Worm (Caenorhabditis elegans): Measurements from ENCODE around the gene fbxa-102.

DNA sequence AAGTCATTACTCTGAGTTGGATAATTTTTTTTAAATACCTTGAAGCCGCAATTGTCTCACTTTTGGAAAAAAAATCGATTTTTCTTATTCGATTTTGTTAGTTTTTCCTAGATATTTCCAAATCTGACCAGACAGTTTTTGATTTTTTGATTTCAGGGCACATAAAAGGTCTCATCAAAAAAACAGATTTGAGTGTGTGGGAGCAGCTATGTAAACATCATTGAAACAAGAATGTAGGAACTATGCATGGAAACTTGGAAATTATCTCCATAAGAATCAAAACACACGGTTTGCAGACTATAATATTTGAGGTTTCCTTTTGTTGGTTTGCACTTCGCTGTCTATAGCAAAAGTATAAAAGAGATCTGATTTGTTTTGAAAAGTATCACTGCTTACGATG, 7.6 kb downstream of the fbxa-102 start, which contains the start of gene scl-24:
- TF ChIP-seq ZK546.5 (tag; optimal IDR thresholded peaks at IDR 0.05) (no peak), mdl-1 (tag; optimal IDR thresholded peaks at IDR 0.05) (no peak), lin-13 (GFP tag; optimal IDR thresholded peaks at IDR 0.05) (no peak), ceh-82 (tag; optimal IDR thresholded peaks at IDR 0.05) (no peak), egl-27 (tag; optimal IDR thresholded peaks at IDR 0.05) (no peak)
